Fruit fly (Drosophila melanogaster) whole organism, embryonic: ENCODE measurements around the gene mus302.

Experiments
- Asciz ChIP-seq: fragments of 200-800 bp; sonication (Bioruptor generic); optimal IDR thresholded peaks from 2 replicates; lab custom pipeline; 2017; ENCODE audit warnings: missing biosample characterization, mild to moderate bottlenecking, missing genetic modification characterization, missing genetic modification reagents
- Bteb2 ChIP-seq: fragments of 200-800 bp; sonication (Bioruptor generic); optimal IDR thresholded peaks from 2 replicates; lab custom pipeline; 2016; ENCODE audit warnings: missing biosample characterization, missing genetic modification characterization
- CG11398 ChIP-seq: fragments of 200-800 bp; sonication (Bioruptor generic); optimal IDR thresholded peaks from 2 replicates; lab custom pipeline; 2016; ENCODE audit warnings: missing biosample characterization, missing genetic modification characterization
- CG2129 ChIP-seq: fragments of 200-800 bp; sonication (Bioruptor generic); IDR thresholded peaks from 2 replicates; pipeline ENCODE4 v1.3.6; 2022; ENCODE audit warnings: missing biosample characterization, missing genetic modification characterization; ENCODE audit not compliant: partially characterized antibody
- CG4854 ChIP-seq: fragments of 200-800 bp; sonication (Bioruptor generic); optimal IDR thresholded peaks from 2 replicates; lab custom pipeline; 2016; ENCODE audit warnings: missing biosample characterization, missing genetic modification characterization, inconsistent platforms
- Hr78 ChIP-seq, 2 experiments: fragments of 200-800 bp in 1 of 2; fragments of >200 bp in 1 of 2; sonication (Bioruptor generic) in 1 of 2; optimal IDR thresholded peaks; 2 replicates each; lab custom pipeline; 2017 to 2019; ENCODE audit warnings: missing biosample characterization in 2 of 2, missing genetic modification characterization in 2 of 2, mild to moderate bottlenecking in 1 of 2, moderate library complexity in 1 of 2
- danr ChIP-seq: fragments of 200-800 bp; sonication (Bioruptor generic); IDR thresholded peaks from 2 replicates; pipeline ENCODE4 v1.3.6; 2022; ENCODE audit warnings: missing biosample characterization, missing genetic modification characterization
- lilli ChIP-seq: fragments of 200-800 bp; sonication (Bioruptor generic); optimal IDR thresholded peaks from 3 replicates; lab custom pipeline; 2016; ENCODE audit warnings: missing biosample characterization, missing genetic modification characterization
- lola ChIP-seq, 3 experiments: fragments of >200 bp in 2 of 3; fragments of 200-800 bp in 1 of 3; sonication (Bioruptor generic) in 1 of 3; optimal IDR thresholded peaks; 2 replicates each; lab custom pipeline; 2017 to 2019; ENCODE audit warnings: missing biosample characterization in 3 of 3, missing genetic modification characterization in 3 of 3, mild to moderate bottlenecking in 1 of 3, moderate library complexity in 1 of 3
- sd ChIP-seq: fragments of 200-800 bp; sonication (Bioruptor generic); optimal IDR thresholded peaks from 3 replicates; lab custom pipeline; 2018; ENCODE audit warnings: missing biosample characterization, mild to moderate bottlenecking, missing genetic modification characterization, moderate library complexity
- wek ChIP-seq: fragments of 200-800 bp; sonication (Bioruptor generic); optimal IDR thresholded peaks from 3 replicates; lab custom pipeline; 2018; ENCODE audit warnings: missing biosample characterization, mild to moderate bottlenecking, missing genetic modification characterization, moderate library complexity

- TF ChIP-seq CG2129 (GFP tag; lab: Robert Waterston, UW) (no peak), lola (GFP tag; optimal IDR thresholded peaks at IDR 0.05; lab: Kevin White, UChicago) (no peak), sd (tag; lab: Kevin White, UChicago) (no peak), wek (no peak), Hr78 (GFP tag; optimal IDR thresholded peaks at IDR 0.05; lab: Kevin White, UChicago) (no peak), CG4854 (GFP tag; lab: Kevin White, UChicago) (no peak), lilli (no peak), danr (GFP tag; lab: Robert Waterston, UW) (no peak), Asciz (GFP tag; lab: Kevin White, UChicago) (no peak), Bteb2 (GFP tag; lab: Kevin White, UChicago) (no peak), CG11398 (GFP tag; lab: Kevin White, UChicago) (no peak)
These were observed 17.1 kb upstream of the mus302 start for dm6 chr3L:16796603-16797002.
